Fruit fly (Drosophila melanogaster) whole organism, pupa: Measurements from ENCODE around the gene Chrac-14.

Experiments
- CG14655 ChIP-seq: fragments of 200-800 bp; sonication (Bioruptor generic); optimal IDR thresholded peaks from 3 replicates; lab custom pipeline; 2017; ENCODE audit warnings: mild to moderate bottlenecking, missing biosample characterization, missing genetic modification reagents, missing genetic modification characterization
- Pif1A ChIP-seq: fragments of 200-800 bp; sonication (Bioruptor generic); optimal IDR thresholded peaks from 3 replicates; lab custom pipeline; 2016; ENCODE audit warnings: missing biosample characterization, missing genetic modification characterization

dm6 chr2L:8425962-8426759 lies 11.0 kb upstream of the Chrac-14 start:
- no peak for TF ChIP-seq CG14655 (GFP tag; lab: Kevin White, UChicago)
- TF ChIP-seq Pif1A (GFP tag; lab: Kevin White, UChicago) = no peak
